Worm (Caenorhabditis elegans) whole organism, mixed stage, embryonic: ENCODE measurements around the gene alg-1.

Source experiments
- M03D4.4 ChIP-seq: sonication (generic microtip); optimal IDR thresholded peaks from 2 replicates; lab custom pipeline; 2017; ENCODE audit warnings: mild to moderate bottlenecking, missing genetic modification characterization, missing compliant biosample characterization
- bed-3 ChIP-seq: fragments of 200-800 bp; sonication (Bioruptor generic); optimal IDR thresholded peaks from 3 replicates; lab custom pipeline; 2018; ENCODE audit warnings: mild to moderate bottlenecking, missing genetic modification characterization, moderate library complexity, missing compliant biosample characterization
- blmp-1 ChIP-seq: fragments of 150-350 bp; optimal IDR thresholded peaks from 2 replicates; lab custom pipeline; 2014; ENCODE audit warnings: missing biosample characterization, missing genetic modification characterization
- ceh-39 ChIP-seq: fragments of 150-350 bp; optimal IDR thresholded peaks from 2 replicates; lab custom pipeline; 2014; ENCODE audit warnings: missing biosample characterization, missing genetic modification characterization
- ceh-43 ChIP-seq: fragments of 200-800 bp; sonication (Bioruptor generic); optimal IDR thresholded peaks from 2 replicates; lab custom pipeline; 2018; ENCODE audit warnings: mild to moderate bottlenecking, missing genetic modification characterization, moderate library complexity, missing compliant biosample characterization
- ceh-83 ChIP-seq: fragments of 200-800 bp; sonication (Bioruptor generic); optimal IDR thresholded peaks from 2 replicates; lab custom pipeline; 2018; ENCODE audit warnings: mild to moderate bottlenecking, missing genetic modification characterization, missing compliant biosample characterization
- ces-1 ChIP-seq: fragments of 150-350 bp; optimal IDR thresholded peaks from 2 replicates; lab custom pipeline; 2014; ENCODE audit warnings: missing biosample characterization, missing genetic modification reagents, missing genetic modification characterization
- cnd-1 ChIP-seq: fragments of 200-800 bp; sonication (Bioruptor generic); optimal IDR thresholded peaks from 2 replicates; lab custom pipeline; 2018; ENCODE audit warnings: mild to moderate bottlenecking, missing genetic modification characterization, missing compliant biosample characterization
- drap-1 ChIP-seq: fragments of 200-800 bp; sonication (Bioruptor generic); optimal IDR thresholded peaks from 3 replicates; lab custom pipeline; 2018; ENCODE audit warnings: mild to moderate bottlenecking, missing genetic modification characterization, missing compliant biosample characterization
- elt-1 ChIP-seq: sonication (generic microtip); optimal IDR thresholded peaks from 2 replicates; lab custom pipeline; 2017; ENCODE audit warnings: missing genetic modification characterization, mild to moderate bottlenecking, missing compliant biosample characterization, antibody characterized with exemption, moderate library complexity, borderline replicate concordance; ENCODE audit not compliant: insufficient read depth
- elt-3 ChIP-seq: fragments of 150-350 bp; optimal IDR thresholded peaks from 2 replicates; lab custom pipeline; 2014; ENCODE audit warnings: missing biosample characterization, missing genetic modification characterization
- flh-1 ChIP-seq: fragments of 200-800 bp; sonication (Bioruptor generic); optimal IDR thresholded peaks from 2 replicates; lab custom pipeline; 2018; ENCODE audit warnings: mild to moderate bottlenecking, missing genetic modification characterization, moderate library complexity, missing compliant biosample characterization
- ham-2 ChIP-seq: fragments of 200-800 bp; sonication (Bioruptor generic); optimal IDR thresholded peaks from 2 replicates; lab custom pipeline; 2018; ENCODE audit warnings: mild to moderate bottlenecking, missing genetic modification characterization, missing compliant biosample characterization
- hlh-1 ChIP-seq: fragments of 150-350 bp; optimal IDR thresholded peaks from 2 replicates; lab custom pipeline; 2014; ENCODE audit warnings: missing biosample characterization, missing genetic modification reagents, missing genetic modification characterization
- lin-13 ChIP-seq: fragments of 150-350 bp; optimal IDR thresholded peaks from 2 replicates; lab custom pipeline; 2014; ENCODE audit warnings: missing biosample characterization, missing genetic modification characterization
- lin-32 ChIP-seq: fragments of 200-800 bp; sonication (Bioruptor generic); optimal IDR thresholded peaks from 2 replicates; lab custom pipeline; 2018; ENCODE audit warnings: mild to moderate bottlenecking, missing genetic modification characterization, missing compliant biosample characterization
- lsy-2 ChIP-seq: fragments of 150-350 bp; optimal IDR thresholded peaks from 2 replicates; lab custom pipeline; 2014; ENCODE audit warnings: missing biosample characterization, missing genetic modification characterization
- mab-5 ChIP-seq: fragments of 150-350 bp; optimal IDR thresholded peaks from 2 replicates; lab custom pipeline; 2014; ENCODE audit warnings: missing biosample characterization, missing genetic modification characterization
- mep-1 ChIP-seq: fragments of 150-350 bp; optimal IDR thresholded peaks from 2 replicates; lab custom pipeline; 2017; ENCODE audit warnings: missing biosample characterization, missing genetic modification reagents, missing genetic modification characterization, inconsistent platforms
- mls-2 ChIP-seq: sonication (generic microtip); optimal IDR thresholded peaks from 2 replicates; lab custom pipeline; 2016; ENCODE audit warnings: mild to moderate bottlenecking, missing genetic modification characterization, moderate library complexity, missing compliant biosample characterization
- nhr-12 ChIP-seq: fragments of 150-350 bp; optimal IDR thresholded peaks from 2 replicates; lab custom pipeline; 2014; ENCODE audit warnings: missing biosample characterization, missing genetic modification characterization
- nhr-2 ChIP-seq: fragments of 150-350 bp; optimal IDR thresholded peaks from 2 replicates; lab custom pipeline; 2014; ENCODE audit warnings: missing biosample characterization, missing genetic modification characterization
- nhr-237 ChIP-seq: fragments of 150-350 bp; optimal IDR thresholded peaks from 2 replicates; lab custom pipeline; 2014; ENCODE audit warnings: missing biosample characterization, missing genetic modification characterization
- nhr-28 ChIP-seq: fragments of 150-350 bp; optimal IDR thresholded peaks from 2 replicates; lab custom pipeline; 2014; ENCODE audit warnings: missing biosample characterization, missing genetic modification characterization
- nhr-76 ChIP-seq: sonication (generic microtip); optimal IDR thresholded peaks from 2 replicates; lab custom pipeline; 2017; ENCODE audit warnings: missing biosample characterization, missing genetic modification characterization
- pha-4 ChIP-seq: fragments of 150-350 bp; optimal IDR thresholded peaks from 2 replicates; lab custom pipeline; 2018; ENCODE audit warnings: missing biosample characterization, missing genetic modification reagents, missing genetic modification characterization
- sem-2 ChIP-seq: fragments of 200-800 bp; sonication (Bioruptor generic); optimal IDR thresholded peaks from 2 replicates; lab custom pipeline; 2018; ENCODE audit warnings: mild to moderate bottlenecking, missing genetic modification characterization, missing compliant biosample characterization
- snpc-4 ChIP-seq: fragments of 150-350 bp; optimal IDR thresholded peaks from 2 replicates; lab custom pipeline; 2014; ENCODE audit warnings: missing biosample characterization, missing genetic modification characterization
- sptf-1 ChIP-seq: sonication (generic microtip); optimal IDR thresholded peaks from 2 replicates; lab custom pipeline; 2017; ENCODE audit warnings: mild to moderate bottlenecking, missing genetic modification characterization, moderate library complexity, missing compliant biosample characterization
- unc-120 ChIP-seq: sonication (generic microtip); optimal IDR thresholded peaks from 2 replicates; lab custom pipeline; 2017; ENCODE audit warnings: missing genetic modification characterization, missing compliant biosample characterization; ENCODE audit not compliant: poor library complexity, severe bottlenecking
- unc-39 ChIP-seq: fragments of 150-350 bp; optimal IDR thresholded peaks from 2 replicates; lab custom pipeline; 2014; ENCODE audit warnings: missing biosample characterization, missing genetic modification characterization
- unc-62 ChIP-seq: fragments of 150-350 bp; optimal IDR thresholded peaks from 2 replicates; lab custom pipeline; 2014; ENCODE audit warnings: missing biosample characterization, missing genetic modification reagents, missing genetic modification characterization
- ztf-11 ChIP-seq: fragments of 150-350 bp; optimal IDR thresholded peaks from 2 replicates; lab custom pipeline; 2014; ENCODE audit warnings: missing biosample characterization, missing genetic modification characterization

alg-1 gene

DNA sequence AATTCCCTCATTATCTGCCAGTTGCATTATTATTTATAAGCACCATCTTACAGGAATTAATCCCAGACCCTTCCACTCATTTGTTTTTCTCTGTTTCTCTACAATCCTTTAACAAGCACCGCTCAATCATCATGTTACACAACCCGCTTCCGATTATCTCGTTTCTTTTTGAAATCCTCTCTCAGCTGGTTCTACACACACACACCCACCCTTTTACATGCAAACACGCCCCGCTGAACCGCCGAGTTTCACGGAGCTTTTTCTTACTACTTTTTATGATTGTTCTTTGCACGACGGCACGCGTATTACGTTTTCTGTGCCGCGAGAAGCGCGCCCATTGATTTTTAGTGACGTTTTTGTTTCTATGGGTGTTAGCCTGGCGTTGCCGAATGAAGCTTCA, 24.9 kb downstream of the alg-1 start:
- TF ChIP-seq ces-1 (GFP tag; lab: Kevin White, UChicago) (peak; percentile 53), lin-13 (tag; lab: Kevin White, UChicago) (no peak), unc-120 (tag; lab: Kevin White, UChicago) (peak; percentile 54)

DNA sequence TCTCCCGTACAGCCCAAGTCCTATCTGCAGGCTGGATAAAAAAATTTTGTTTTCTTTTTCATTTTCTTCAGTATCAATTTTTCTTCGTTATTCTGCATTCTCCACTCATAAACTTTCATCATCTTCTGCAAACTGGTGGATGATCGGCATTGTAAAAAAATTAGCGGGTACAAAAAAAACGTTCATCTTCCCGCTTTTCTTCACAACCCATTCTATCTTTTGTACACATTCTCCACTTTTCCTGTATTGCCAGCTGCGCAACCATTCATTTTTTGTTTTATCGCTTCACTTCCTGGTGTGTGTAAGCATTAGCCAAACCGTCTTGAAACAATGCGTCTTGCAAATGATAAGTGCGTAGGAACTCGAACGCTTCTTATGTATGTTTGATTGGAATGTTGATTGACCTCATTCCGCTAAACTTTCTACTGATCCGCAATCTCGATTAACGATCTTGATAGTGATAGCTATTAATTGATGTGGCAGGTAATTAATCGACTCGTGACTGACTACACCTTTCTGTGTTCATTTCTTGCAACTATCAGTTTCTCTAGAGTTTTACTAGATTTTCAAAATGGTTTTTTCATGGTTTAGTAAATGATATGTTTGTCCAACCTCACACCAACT, 25.6 kb downstream of the alg-1 start:
- peak; percentile 75 for TF ChIP-seq unc-62 (GFP tag; lab: Kevin White, UChicago)
- no peak for TF ChIP-seq nhr-76 (tag; lab: Kevin White, UChicago)
- peak; percentile 80 for TF ChIP-seq elt-1
- peak; percentile 85 for TF ChIP-seq ham-2

DNA sequence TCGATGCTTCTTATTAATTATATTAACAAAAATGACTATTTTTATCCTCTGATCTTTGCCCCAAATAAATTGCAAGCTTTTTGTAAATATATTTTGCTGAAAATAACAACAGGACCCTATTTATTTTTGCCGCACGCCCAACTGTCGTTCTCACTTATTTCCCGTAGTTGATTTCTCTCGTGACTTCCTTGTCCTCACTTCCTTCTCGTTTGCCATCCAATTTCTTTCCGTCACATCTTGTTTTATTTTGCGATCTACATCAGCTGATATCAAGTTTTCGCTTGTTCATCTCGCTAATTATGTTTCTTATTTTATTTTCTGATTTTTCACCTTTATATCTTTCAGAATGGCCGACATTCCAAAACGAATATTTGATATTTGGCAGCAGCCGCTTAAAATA, 26.4 kb downstream of the alg-1 start, which contains the start of gene F48F7.5:
Gene F48F7.5, plus strand, starts transcription at position 340 of the 400 bp plus-strand sequence.
- TF ChIP-seq nhr-2 (tag; lab: Kevin White, UChicago) = no peak
- no peak for TF ChIP-seq ceh-43
- TF ChIP-seq bed-3 (GFP tag; lab: Kevin White, UChicago) = no peak
- TF ChIP-seq ham-2 = no peak
- TF ChIP-seq mls-2 = no peak
- no peak for TF ChIP-seq unc-120 (tag; lab: Kevin White, UChicago)
- TF ChIP-seq pha-4 (tag; lab: Kevin White, UChicago) = no peak

DNA sequence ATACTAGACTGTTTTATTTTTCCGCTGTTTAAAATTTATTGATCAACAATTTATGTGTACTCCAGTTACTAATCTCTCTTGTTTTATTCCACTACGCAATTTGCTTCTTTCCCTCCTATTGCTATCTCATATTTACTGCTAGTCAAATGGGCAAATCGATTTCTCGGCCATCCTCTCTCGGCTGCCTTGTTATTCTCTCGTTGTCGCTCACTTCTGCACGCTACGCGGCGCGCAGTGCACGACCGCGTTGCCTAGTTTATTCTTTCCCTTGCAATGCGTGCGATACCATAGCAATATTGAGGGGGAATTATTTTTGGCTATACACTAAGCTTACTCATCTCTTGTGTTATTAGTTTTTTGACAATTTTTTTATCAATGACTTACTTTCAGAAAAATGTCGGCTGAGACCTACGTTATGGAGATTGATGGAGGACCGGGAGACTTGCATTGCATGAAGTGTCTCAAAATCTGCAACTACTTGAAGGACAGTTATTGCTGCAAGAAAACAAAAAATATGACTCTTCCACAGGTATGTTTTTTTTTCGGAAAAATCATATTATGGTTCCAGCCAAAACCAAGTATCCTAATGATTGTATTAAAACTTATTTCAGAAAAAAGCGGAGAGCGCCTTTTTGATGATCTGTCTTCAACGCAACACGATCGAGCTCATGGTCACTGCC, 28.7 kb downstream of the alg-1 start, which contains the start of gene F48F7.6:
Gene F48F7.6, plus strand, starts transcription at position 391 of the 680 bp plus-strand sequence.
- no peak for TF ChIP-seq sem-2 (GFP tag; lab: Kevin White, UChicago)
- no peak for TF ChIP-seq elt-3 (tag; lab: Kevin White, UChicago)
- TF ChIP-seq ces-1 (GFP tag; lab: Kevin White, UChicago) = peak; percentile 67
- no peak for TF ChIP-seq nhr-28 (tag; lab: Kevin White, UChicago)
- TF ChIP-seq unc-120 (tag; lab: Kevin White, UChicago) = peak; percentile 12
- peak; percentile 80 for TF ChIP-seq ceh-39 (tag; lab: Kevin White, UChicago)
- no peak for TF ChIP-seq lin-32 (GFP tag; lab: Kevin White, UChicago)
- TF ChIP-seq bed-3 (GFP tag; lab: Kevin White, UChicago) = no peak
- TF ChIP-seq sptf-1 (tag; lab: Kevin White, UChicago) = peak; percentile 38
- TF ChIP-seq nhr-76 (tag; lab: Kevin White, UChicago) = no peak
- TF ChIP-seq pha-4 (tag; lab: Kevin White, UChicago) = peak; percentile 42
- no peak for TF ChIP-seq lsy-2 (tag; lab: Kevin White, UChicago)
- TF ChIP-seq nhr-12 (tag; lab: Kevin White, UChicago) = no peak
- TF ChIP-seq M03D4.4 (tag; lab: Kevin White, UChicago) = peak; percentile 6
- no peak for TF ChIP-seq unc-39 (tag; lab: Kevin White, UChicago)
- no peak for TF ChIP-seq elt-1
- TF ChIP-seq mep-1 (tag; lab: Kevin White, UChicago) = peak; percentile 58
- no peak for TF ChIP-seq mls-2
- TF ChIP-seq hlh-1 (tag; lab: Kevin White, UChicago) = peak; percentile 40
- TF ChIP-seq unc-62 (GFP tag; lab: Kevin White, UChicago) = peak; percentile 28
- no peak for TF ChIP-seq snpc-4 (tag; lab: Kevin White, UChicago)
- TF ChIP-seq ham-2 = peak; percentile 74
- TF ChIP-seq mab-5 (tag; lab: Kevin White, UChicago) = no peak
- no peak for TF ChIP-seq blmp-1 (tag; lab: Kevin White, UChicago)
- TF ChIP-seq nhr-237 (tag; lab: Kevin White, UChicago) = peak; percentile 42
- no peak for TF ChIP-seq cnd-1 (tag; lab: Kevin White, UChicago)
- no peak for TF ChIP-seq nhr-2 (tag; lab: Kevin White, UChicago)
- no peak for TF ChIP-seq lin-13 (tag; lab: Kevin White, UChicago)
- peak; percentile 31 for TF ChIP-seq drap-1 (GFP tag; lab: Kevin White, UChicago)
- TF ChIP-seq ztf-11 (tag; lab: Kevin White, UChicago) = no peak
- TF ChIP-seq ceh-83 (GFP tag; lab: Kevin White, UChicago) = no peak
- TF ChIP-seq flh-1 (GFP tag; lab: Kevin White, UChicago) = no peak
